Worm (Caenorhabditis elegans): Measurements from ENCODE around the gene Y73B6A.3.

- TF ChIP-seq nhr-6 (tag; optimal IDR thresholded peaks at IDR 0.05), result no peak
- TF ChIP-seq lsy-2 (tag; optimal IDR thresholded peaks at IDR 0.05), result peak; percentile 23 to 77
- no peak for TF ChIP-seq fos-1 (tag; optimal IDR thresholded peaks at IDR 0.05)
- no peak for TF ChIP-seq egl-43 (GFP tag; IDR thresholded peaks at IDR 0.05)
- no peak for TF ChIP-seq nhr-111 (GFP tag; optimal IDR thresholded peaks at IDR 0.05)
- no peak for TF ChIP-seq lin-39 (tag; optimal IDR thresholded peaks at IDR 0.05)
These were observed 27.1 kb upstream of the Y73B6A.3 start for ce11 chrIV:6767240-6767639.

All from whole organism, L4 larva.